Fruit fly (Drosophila melanogaster) whole organism, embryonic: ENCODE measurements around the gene Atg6.

Experiments
- Atf-2 ChIP-seq: fragments of 200-800 bp; sonication (Bioruptor generic); optimal IDR thresholded peaks from 2 replicates; lab custom pipeline; 2016; ENCODE audit warnings: missing biosample characterization, missing genetic modification characterization
- CG10654 ChIP-seq: fragments of 200-800 bp; sonication (Bioruptor generic); optimal IDR thresholded peaks from 2 replicates; lab custom pipeline; 2016; ENCODE audit warnings: missing biosample characterization, missing genetic modification characterization
- CG11247 ChIP-seq: fragments of 200-800 bp; sonication (Bioruptor generic); IDR thresholded peaks from 2 replicates; pipeline ENCODE4 v1.3.6; 2022; ENCODE audit warnings: missing biosample characterization, missing genetic modification characterization
- CG11723 ChIP-seq: fragments of 200-800 bp; sonication (Bioruptor generic); optimal IDR thresholded peaks from 2 replicates; lab custom pipeline; 2017; ENCODE audit warnings: missing biosample characterization, mild to moderate bottlenecking, missing genetic modification characterization
- CG12659 ChIP-seq: fragments of 200-800 bp; sonication (Bioruptor generic); optimal IDR thresholded peaks from 3 replicates; lab custom pipeline; 2017; ENCODE audit warnings: mild to moderate bottlenecking, missing biosample characterization, missing genetic modification reagents, missing genetic modification characterization
- CG2202 ChIP-seq: fragments of 200-800 bp; sonication (Bioruptor generic); optimal IDR thresholded peaks from 2 replicates; lab custom pipeline; 2018; ENCODE audit warnings: missing biosample characterization, mild to moderate bottlenecking, missing genetic modification characterization
- CG33557 ChIP-seq: fragments of 200-800 bp; sonication (Bioruptor generic); optimal IDR thresholded peaks from 2 replicates; lab custom pipeline; 2019; ENCODE audit warnings: missing biosample characterization, mild to moderate bottlenecking, missing genetic modification characterization, moderate library complexity
- CG42726 ChIP-seq: fragments of 200-800 bp; sonication (Bioruptor generic); IDR thresholded peaks from 2 replicates; pipeline ENCODE4 v1.3.6; 2022; ENCODE audit warnings: missing biosample characterization, missing genetic modification characterization; ENCODE audit not compliant: partially characterized antibody
- CG4730 ChIP-seq: fragments of 200-800 bp; sonication (Bioruptor generic); IDR thresholded peaks from 2 replicates; pipeline ENCODE4 v1.3.6; 2022; ENCODE audit warnings: missing biosample characterization, missing genetic modification characterization
- CG4820 ChIP-seq: fragments of 200-800 bp; sonication (Bioruptor generic); optimal IDR thresholded peaks from 3 replicates; lab custom pipeline; 2016; ENCODE audit warnings: missing biosample characterization, missing genetic modification characterization
- CG4854 ChIP-seq: fragments of 200-800 bp; sonication (Bioruptor generic); optimal IDR thresholded peaks from 2 replicates; lab custom pipeline; 2016; ENCODE audit warnings: missing biosample characterization, missing genetic modification characterization, inconsistent platforms
- CG6254 ChIP-seq: fragments of 200-800 bp; sonication (Bioruptor generic); optimal IDR thresholded peaks from 3 replicates; lab custom pipeline; 2017; ENCODE audit warnings: mild to moderate bottlenecking, missing biosample characterization, missing genetic modification reagents, missing genetic modification characterization
- CG6683 ChIP-seq: fragments of 200-800 bp; sonication (Bioruptor generic); optimal IDR thresholded peaks from 2 replicates; lab custom pipeline; 2017; ENCODE audit warnings: missing biosample characterization, mild to moderate bottlenecking, missing genetic modification characterization, missing genetic modification reagents
- CG8765 ChIP-seq: fragments of 200-800 bp; sonication (Bioruptor generic); IDR thresholded peaks from 2 replicates; pipeline ENCODE4 v1.3.6; 2022; ENCODE audit warnings: missing biosample characterization, missing genetic modification characterization
- Dek ChIP-seq: fragments of 200-800 bp; sonication (Bioruptor generic); optimal IDR thresholded peaks from 3 replicates; lab custom pipeline; 2019; ENCODE audit warnings: missing biosample characterization, mild to moderate bottlenecking, missing genetic modification characterization, moderate library complexity
- Dll ChIP-seq: fragments of 200-800 bp; sonication (Bioruptor generic); IDR thresholded peaks from 4 replicates; pipeline ENCODE4 v1.3.6; 2022; ENCODE audit warnings: missing biosample characterization, missing genetic modification characterization; ENCODE audit not compliant: partially characterized antibody
- Dref ChIP-seq: fragments of 200-800 bp; sonication (Bioruptor generic); IDR thresholded peaks from 2 replicates; pipeline ENCODE4 v1.3.6; 2022; ENCODE audit warnings: missing biosample characterization, missing genetic modification characterization
- E2f1 ChIP-seq: fragments of 200-800 bp; sonication (Bioruptor generic); IDR thresholded peaks from 2 replicates; pipeline ENCODE4 v1.3.6; 2022; ENCODE audit warnings: missing biosample characterization, missing genetic modification characterization
- Ets97D ChIP-seq: fragments of 200-800 bp; sonication (Bioruptor generic); optimal IDR thresholded peaks from 3 replicates; lab custom pipeline; 2016; ENCODE audit warnings: missing biosample characterization, missing genetic modification characterization
- Lpt ChIP-seq: fragments of >200 bp; optimal IDR thresholded peaks from 2 replicates; lab custom pipeline; 2018; ENCODE audit warnings: missing biosample characterization, missing genetic modification characterization
- Neu2 ChIP-seq: fragments of 200-800 bp; sonication (Bioruptor generic); optimal IDR thresholded peaks from 3 replicates; lab custom pipeline; 2016; ENCODE audit warnings: missing biosample characterization, missing genetic modification characterization, borderline replicate concordance
- Nf-YC ChIP-seq: fragments of 200-800 bp; optimal IDR thresholded peaks from 3 replicates; lab custom pipeline; 2019; ENCODE audit warnings: missing biosample characterization, mild to moderate bottlenecking, missing genetic modification characterization, moderate library complexity
- Oli ChIP-seq: fragments of 200-800 bp; sonication (Bioruptor generic); optimal IDR thresholded peaks from 2 replicates; lab custom pipeline; 2018; ENCODE audit warnings: missing biosample characterization, mild to moderate bottlenecking, missing genetic modification characterization, moderate library complexity
- Optix ChIP-seq: fragments of 200-800 bp; sonication (Bioruptor generic); IDR thresholded peaks from 3 replicates; pipeline ENCODE4 v1.3.6; 2022; ENCODE audit warnings: missing biosample characterization, missing genetic modification characterization
- Pdp1 ChIP-seq, 2 experiments: fragments of 200-800 bp; sonication (Bioruptor generic); optimal IDR thresholded peaks; 3 replicates each; lab custom pipeline; 2016; ENCODE audit warnings: missing biosample characterization in 2 of 2, missing genetic modification characterization in 2 of 2, mild to moderate bottlenecking in 1 of 2, moderate library complexity in 1 of 2
- Ravus ChIP-seq: fragments of 200-800 bp; sonication (Bioruptor generic); IDR thresholded peaks from 2 replicates; pipeline ENCODE4 v1.3.6; 2022; ENCODE audit warnings: missing biosample characterization, missing genetic modification characterization
- Rfx ChIP-seq: fragments of 200-800 bp; sonication (Bioruptor generic); IDR thresholded peaks from 2 replicates; pipeline ENCODE4 v1.3.6; 2022; ENCODE audit warnings: missing biosample characterization, missing genetic modification characterization
- Rx ChIP-seq: fragments of 200-800 bp; sonication (Bioruptor generic); IDR thresholded peaks from 2 replicates; pipeline ENCODE4 v1.3.6; 2022; ENCODE audit warnings: missing biosample characterization, missing genetic modification characterization
- Spps ChIP-seq: fragments of 200-800 bp; sonication (Bioruptor generic); optimal IDR thresholded peaks from 2 replicates; lab custom pipeline; 2018; ENCODE audit warnings: missing biosample characterization, mild to moderate bottlenecking, missing genetic modification characterization
- Taf1 ChIP-seq: fragments of 200-800 bp; sonication (Bioruptor generic); IDR thresholded peaks from 2 replicates; pipeline ENCODE4 v1.3.6; 2022; ENCODE audit warnings: missing biosample characterization, missing genetic modification characterization
- amos ChIP-seq: fragments of 200-800 bp; sonication (Bioruptor generic); IDR thresholded peaks from 2 replicates; pipeline ENCODE4 v1.3.6; 2022; ENCODE audit warnings: missing biosample characterization, missing genetic modification characterization; ENCODE audit not compliant: partially characterized antibody
- az2 ChIP-seq: fragments of 200-800 bp; sonication (Bioruptor generic); optimal IDR thresholded peaks from 3 replicates; lab custom pipeline; 2016; ENCODE audit warnings: missing biosample characterization, missing genetic modification characterization
- bab2 ChIP-seq: fragments of 200-800 bp; sonication (Bioruptor generic); optimal IDR thresholded peaks from 2 replicates; lab custom pipeline; 2016; ENCODE audit warnings: missing biosample characterization, missing genetic modification characterization
- crol ChIP-seq: fragments of 200-800 bp; sonication (Bioruptor generic); IDR thresholded peaks from 2 replicates; pipeline ENCODE4 v1.3.6; 2022; ENCODE audit warnings: missing biosample characterization, missing genetic modification characterization
- ems ChIP-seq: fragments of 200-800 bp; sonication (Bioruptor generic); optimal IDR thresholded peaks from 3 replicates; lab custom pipeline; 2016; ENCODE audit warnings: missing biosample characterization, missing genetic modification characterization
- her ChIP-seq: fragments of 200-800 bp; sonication (Bioruptor generic); optimal IDR thresholded peaks from 2 replicates; lab custom pipeline; 2016; ENCODE audit warnings: missing biosample characterization, missing genetic modification characterization
- jing ChIP-seq: fragments of 200-800 bp; sonication (Bioruptor generic); optimal IDR thresholded peaks from 2 replicates; lab custom pipeline; 2018; ENCODE audit warnings: missing biosample characterization, mild to moderate bottlenecking, missing genetic modification characterization
- kah ChIP-seq: fragments of 200-800 bp; sonication (Bioruptor generic); optimal IDR thresholded peaks from 2 replicates; lab custom pipeline; 2018; ENCODE audit warnings: missing biosample characterization, mild to moderate bottlenecking, missing genetic modification characterization
- lmd ChIP-seq: fragments of 200-800 bp; sonication (Bioruptor generic); IDR thresholded peaks from 2 replicates; pipeline ENCODE4 v1.3.6; 2022; ENCODE audit warnings: missing biosample characterization, missing genetic modification characterization
- luna ChIP-seq: fragments of 200-800 bp; sonication (Bioruptor generic); optimal IDR thresholded peaks from 2 replicates; lab custom pipeline; 2016; ENCODE audit warnings: missing biosample characterization, missing genetic modification characterization
- mam ChIP-seq: fragments of 200-800 bp; sonication (Bioruptor generic); optimal IDR thresholded peaks from 3 replicates; lab custom pipeline; 2016; ENCODE audit warnings: missing biosample characterization, missing genetic modification characterization
- nmo ChIP-seq: fragments of 200-800 bp; sonication (Bioruptor generic); optimal IDR thresholded peaks from 2 replicates; lab custom pipeline; 2018; ENCODE audit warnings: missing biosample characterization, mild to moderate bottlenecking, missing genetic modification characterization, moderate library complexity
- pnt ChIP-seq: fragments of 200-800 bp; sonication (Bioruptor generic); optimal IDR thresholded peaks from 3 replicates; lab custom pipeline; 2016; ENCODE audit warnings: missing biosample characterization, missing genetic modification characterization
- salm ChIP-seq: fragments of 200-800 bp; sonication (Bioruptor generic); optimal IDR thresholded peaks from 2 replicates; lab custom pipeline; 2018; ENCODE audit warnings: missing biosample characterization, mild to moderate bottlenecking, missing genetic modification characterization
- sim ChIP-seq: fragments of 200-800 bp; sonication (Bioruptor generic); IDR thresholded peaks from 2 replicates; pipeline ENCODE4 v1.3.6; 2022; ENCODE audit warnings: missing biosample characterization, missing genetic modification characterization
- sqz ChIP-seq: fragments of 200-800 bp; sonication (Bioruptor generic); optimal IDR thresholded peaks from 3 replicates; lab custom pipeline; 2018; ENCODE audit warnings: missing biosample characterization, mild to moderate bottlenecking, missing genetic modification characterization
- ssp ChIP-seq: fragments of 200-800 bp; sonication (Bioruptor generic); IDR thresholded peaks from 2 replicates; pipeline ENCODE4 v1.3.6; 2022; ENCODE audit warnings: missing biosample characterization, missing genetic modification characterization
- stc ChIP-seq: fragments of 200-800 bp; sonication (Bioruptor generic); IDR thresholded peaks from 2 replicates; pipeline ENCODE4 v1.3.6; 2022; ENCODE audit warnings: missing biosample characterization, missing genetic modification characterization
- stwl ChIP-seq: fragments of 200-800 bp; sonication (Bioruptor generic); optimal IDR thresholded peaks from 3 replicates; lab custom pipeline; 2018; ENCODE audit warnings: missing biosample characterization, mild to moderate bottlenecking, missing genetic modification characterization, moderate library complexity
- vfl ChIP-seq: fragments of 200-800 bp; sonication (Bioruptor generic); optimal IDR thresholded peaks from 2 replicates; lab custom pipeline; 2016; ENCODE audit warnings: missing biosample characterization, missing genetic modification characterization

The Atg6 gene

dm6 chr3R:24006449-24007159 lies 44.0 kb downstream of the Atg6 start (continued):
- no peak for TF ChIP-seq Atf-2 (GFP tag; lab: Kevin White, UChicago)
- TF ChIP-seq CG6254 = no peak
- no peak for TF ChIP-seq CG11247
- TF ChIP-seq CG12659 (GFP tag; lab: Kevin White, UChicago) = peak; percentile 26
- TF ChIP-seq CG8765 = 0 out of 2 replicates have a peak, but pooled peaks have one; percentile 7
- peak; percentile 7 for TF ChIP-seq Oli (tag; lab: Kevin White, UChicago)
- TF ChIP-seq CG4730 (GFP tag; lab: Robert Waterston, UW) = no peak
- no peak for TF ChIP-seq Spps (tag; lab: Kevin White, UChicago)
- no peak for TF ChIP-seq CG6683 (GFP tag; lab: Kevin White, UChicago)
- no peak for TF ChIP-seq CG2202 (tag; lab: Kevin White, UChicago)
- no peak for TF ChIP-seq bab2
- TF ChIP-seq ems = no peak
- TF ChIP-seq Neu2 = no peak
- TF ChIP-seq luna (GFP tag; lab: Kevin White, UChicago) = no peak
- TF ChIP-seq Dref = no peak
- TF ChIP-seq Rx (GFP tag; lab: Robert Waterston, UW) = no peak
- TF ChIP-seq kah (GFP tag; lab: Kevin White, UChicago) = no peak
- TF ChIP-seq pnt (GFP tag; lab: Kevin White, UChicago) = no peak
- peak; percentile 47 for TF ChIP-seq Rfx (GFP tag; lab: Robert Waterston, UW)
- no peak for TF ChIP-seq CG4854 (GFP tag; lab: Kevin White, UChicago)
- TF ChIP-seq amos = no peak
- 0 out of 2 replicates have a peak, but pooled peaks have one; percentile 30 for TF ChIP-seq CG42726 (GFP tag; lab: Robert Waterston, UW)
- no peak for TF ChIP-seq Ets97D
- no peak for TF ChIP-seq ssp (GFP tag; lab: Robert Waterston, UW)
- 0 out of 3 replicates have a peak, but pooled peaks have one; percentile 20 for TF ChIP-seq Optix (GFP tag; lab: Robert Waterston, UW)
- TF ChIP-seq Pdp1 (GFP tag; optimal IDR thresholded peaks at IDR 0.05; lab: Kevin White, UChicago) = no peak
- TF ChIP-seq sim (GFP tag; lab: Robert Waterston, UW) = no peak
- peak; percentile 2 for TF ChIP-seq nmo (GFP tag; lab: Kevin White, UChicago)
- TF ChIP-seq Ravus (GFP tag; lab: Robert Waterston, UW) = no peak
- no peak for TF ChIP-seq stwl (tag; lab: Kevin White, UChicago)
- TF ChIP-seq jing (GFP tag; lab: Kevin White, UChicago) = no peak
- TF ChIP-seq CG4820 (GFP tag; lab: Kevin White, UChicago) = no peak
- TF ChIP-seq lmd = peak; percentile 38; the same call in 1 of the 2 replicates
- TF ChIP-seq Dek (tag; lab: Kevin White, UChicago) = no peak
- TF ChIP-seq her (GFP tag; lab: Kevin White, UChicago) = no peak
- TF ChIP-seq CG10654 (GFP tag; lab: Kevin White, UChicago) = no peak
- no peak for TF ChIP-seq Dll
- TF ChIP-seq sqz = no peak
- TF ChIP-seq CG11723 (GFP tag; lab: Kevin White, UChicago) = no peak
- peak; percentile 50 for TF ChIP-seq crol (GFP tag; lab: Robert Waterston, UW)
- no peak for TF ChIP-seq stc
- peak; percentile 26; the same call in 1 of the 2 replicates for TF ChIP-seq E2f1 (GFP tag; lab: Robert Waterston, UW)
- no peak for TF ChIP-seq az2
- no peak for TF ChIP-seq salm
- no peak for TF ChIP-seq Lpt (GFP tag; lab: Kevin White, UChicago)
- TF ChIP-seq CG33557 (GFP tag; lab: Kevin White, UChicago) = no peak
- TF ChIP-seq Taf1 (GFP tag; lab: Robert Waterston, UW) = peak; percentile 24; the same call in 1 of the 2 replicates
- TF ChIP-seq vfl = no peak
- no peak for TF ChIP-seq mam (GFP tag; lab: Kevin White, UChicago)
- no peak for TF ChIP-seq Nf-YC (tag; lab: Kevin White, UChicago)
